Worm (Caenorhabditis elegans) whole organism, mixed stage, embryonic: ENCODE measurements around the gene Y43F8B.3.
"Not testable (repeated sequence)": the region's sequence is repeated elsewhere in the genome, so short reads cannot be mapped to it uniquely, and the experiment has no call there.

ENCODE experiments used
- lsy-2 ChIP-seq: fragments of 150-350 bp; optimal IDR thresholded peaks from 2 replicates; lab custom pipeline; 2014; ENCODE audit warnings: missing biosample characterization, missing genetic modification characterization
- nhr-237 ChIP-seq: fragments of 150-350 bp; optimal IDR thresholded peaks from 2 replicates; lab custom pipeline; 2014; ENCODE audit warnings: missing biosample characterization, missing genetic modification characterization
- nhr-28 ChIP-seq: fragments of 150-350 bp; optimal IDR thresholded peaks from 2 replicates; lab custom pipeline; 2014; ENCODE audit warnings: missing biosample characterization, missing genetic modification characterization
- nhr-76 ChIP-seq: sonication (generic microtip); optimal IDR thresholded peaks from 2 replicates; lab custom pipeline; 2017; ENCODE audit warnings: missing biosample characterization, missing genetic modification characterization
- pha-4 ChIP-seq: fragments of 150-350 bp; optimal IDR thresholded peaks from 2 replicates; lab custom pipeline; 2018; ENCODE audit warnings: missing biosample characterization, missing genetic modification reagents, missing genetic modification characterization
- snpc-4 ChIP-seq: fragments of 150-350 bp; optimal IDR thresholded peaks from 2 replicates; lab custom pipeline; 2014; ENCODE audit warnings: missing biosample characterization, missing genetic modification characterization

DNA sequence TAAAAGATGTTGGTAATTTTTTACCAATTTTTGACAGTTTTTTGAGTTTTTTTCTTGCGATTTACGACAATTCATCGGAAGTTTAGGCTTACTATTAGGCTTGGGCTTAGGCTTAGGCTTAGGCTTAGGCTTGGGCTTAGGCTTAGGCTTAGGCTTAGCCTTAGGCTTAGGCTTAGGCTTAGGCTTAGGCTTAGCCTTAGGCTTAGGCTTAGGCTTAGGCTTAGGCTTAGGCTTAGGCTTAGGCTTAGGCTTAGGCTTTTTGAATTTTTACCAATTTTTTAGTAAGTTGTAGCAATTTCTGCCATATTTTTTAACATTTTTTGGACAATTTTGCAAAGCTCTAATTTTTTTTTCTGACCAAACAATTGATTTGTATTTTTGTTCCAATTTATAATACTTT lies 25.6 kb downstream of the Y43F8B.3 start:
- TF ChIP-seq snpc-4 (tag; lab: Kevin White, UChicago); lsy-2 (tag; lab: Kevin White, UChicago); nhr-76; nhr-237; pha-4 (tag; lab: Kevin White, UChicago); nhr-28 (tag; lab: Kevin White, UChicago): not testable (repeated sequence)
